Worm (Caenorhabditis elegans) whole organism, L1 larva: ENCODE data around the gene K09C6.3.
"Not testable (repeated sequence)": the region's sequence is repeated elsewhere in the genome, so short reads cannot be mapped to it uniquely, and the experiment has no call there.

Source experiments
- ceh-82 ChIP-seq, 3 experiments: fragments of 150-350 bp in 1 of 3; sonication (generic microtip) in 2 of 3; optimal IDR thresholded peaks; 2 replicates each; lab custom pipeline; 2014 to 2017; ENCODE audit warnings: missing biosample characterization in 3 of 3, missing genetic modification characterization in 3 of 3
- snpc-4 ChIP-seq: fragments of 150-350 bp; optimal IDR thresholded peaks from 2 replicates; lab custom pipeline; 2014; ENCODE audit warnings: missing biosample characterization, missing genetic modification characterization

DNA sequence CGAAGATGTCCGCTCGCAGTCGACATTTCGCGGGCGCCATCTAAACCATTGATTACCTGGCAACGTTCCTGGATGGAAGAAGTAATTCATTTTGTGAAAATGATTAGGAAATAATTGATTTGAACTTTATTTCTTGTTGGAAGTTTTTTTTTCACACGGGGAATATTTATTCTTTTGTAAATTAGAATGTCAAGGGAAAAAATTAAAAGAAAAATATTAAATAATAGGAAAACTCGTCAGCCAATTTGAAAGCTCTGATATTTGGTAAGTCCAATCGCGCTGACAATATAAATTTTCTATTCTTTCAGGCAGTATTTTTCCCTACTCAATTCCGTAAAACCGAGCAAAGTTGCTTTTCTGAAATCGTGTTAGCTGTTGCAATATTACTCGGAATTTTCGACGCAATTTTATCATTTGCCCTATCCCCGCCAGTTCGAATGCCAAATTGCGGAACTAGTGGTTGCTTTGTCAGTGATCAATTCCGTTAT, 13.3 kb upstream of the K09C6.3 start, which contains the start of the genes K09C6.7 and K09C6.10:
- TF ChIP-seq snpc-4 (tag; lab: Kevin White, UChicago); ceh-82 (tag; optimal IDR thresholded peaks at IDR 0.05; lab: Kevin White, UChicago): not testable (repeated sequence)
